1 worm cellular context compared by ENCODE assay signal in the genomic region with DNA sequence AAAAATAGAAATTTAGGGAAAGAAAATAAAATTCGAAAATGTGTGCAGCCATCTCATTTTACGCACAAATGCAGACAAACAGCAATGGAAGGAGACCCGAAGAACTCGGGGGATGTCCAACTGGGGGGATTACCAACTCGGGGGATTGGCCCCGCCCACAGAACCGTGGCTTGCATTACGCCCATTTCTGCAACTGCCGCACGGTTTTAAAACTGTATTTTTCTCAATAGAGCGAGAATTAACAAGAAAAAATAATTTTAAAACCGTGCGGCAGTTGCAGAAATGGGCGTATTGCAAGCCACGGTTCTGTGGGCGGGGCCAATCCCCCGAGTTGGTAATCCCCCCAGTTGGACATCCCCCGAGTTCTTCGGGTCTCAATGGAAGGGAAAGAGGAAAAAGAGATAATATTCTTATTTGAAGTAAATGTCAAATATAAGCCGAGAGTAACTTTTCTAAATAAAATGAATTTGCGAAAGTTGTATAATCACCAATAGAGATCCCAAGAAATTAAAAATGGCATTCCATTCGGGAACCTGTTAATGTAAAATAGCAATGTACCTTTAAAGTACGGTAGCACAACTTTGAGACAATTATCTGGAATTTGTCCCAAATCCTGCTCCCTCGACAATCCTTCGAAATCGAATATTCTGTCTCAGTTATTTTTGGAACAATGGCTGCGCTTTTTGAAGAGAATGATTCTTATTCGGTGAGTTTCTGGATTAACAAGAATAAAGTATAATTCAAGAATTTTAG.
TF ChIP-seq lines count a peak whose summit lies in the region.
"Not testable (repeated sequence)": the region's sequence is repeated elsewhere in the genome, so short reads cannot be mapped to it uniquely, and the experiment has no call there.

A gene (minus strand): TSS at position 72 of the 753 bp plus-strand sequence.
A gene (plus strand): TSS at position 417 of the 753 bp plus-strand sequence.

TF ChIP-seq in whole organism, L4 larva, 104 proteins besides CTCF, POLR2A, EP300 and RAD21 (continued from another document):
- TF ChIP-seq mes-2 (tag; optimal IDR thresholded peaks at IDR 0.05; lab: Kevin White, UChicago; ENCODE audit: poor library complexity, severe bottlenecking) = peak; percentile 75
- peak; percentile 90 for TF ChIP-seq pha-4 (GFP tag; IDR thresholded peaks at IDR 0.05; lab: Robert Waterston, UW)
- not testable (repeated sequence) for TF ChIP-seq pha-4 (tag; optimal IDR thresholded peaks at IDR 0.05; lab: Kevin White, UChicago)
- TF ChIP-seq nhr-77 (tag; optimal IDR thresholded peaks at IDR 0.05; lab: Kevin White, UChicago) = peak; percentile 16
- TF ChIP-seq jun-1 (tag; optimal IDR thresholded peaks at IDR 0.05; lab: Kevin White, UChicago) = peak; percentile 15
- TF ChIP-seq lsy-2 (tag; optimal IDR thresholded peaks at IDR 0.05; lab: Kevin White, UChicago) = peak in 1 of 2 experiments; percentile 73
- 0 out of 2 replicates have a peak, but pooled peaks have one; percentile 32 for TF ChIP-seq Y48G9A.11 (GFP tag; IDR thresholded peaks at IDR 0.05; lab: Robert Waterston, UW)
- peak; percentile 85 for TF ChIP-seq T26A8.4 (GFP tag; IDR thresholded peaks at IDR 0.05; lab: Robert Waterston, UW)
- TF ChIP-seq zfp-3 (GFP tag; conservative IDR thresholded peaks at IDR 0.05; lab: Robert Waterston, UW) = peak; percentile 72; the same call in 1 of the 2 replicates
- TF ChIP-seq dmd-9 (GFP tag; IDR thresholded peaks at IDR 0.05; lab: Robert Waterston, UW) = peak; percentile 73
- peak; percentile 88 for TF ChIP-seq dve-1 (tag; optimal IDR thresholded peaks at IDR 0.05; lab: Kevin White, UChicago; ENCODE audit: insufficient read depth)
- peak; percentile 56 for TF ChIP-seq spr-1 (tag; optimal IDR thresholded peaks at IDR 0.05; lab: Kevin White, UChicago)
- TF ChIP-seq ztf-7 (tag; optimal IDR thresholded peaks at IDR 0.05; lab: Kevin White, UChicago) = peak; percentile 35
- TF ChIP-seq nhr-48 (tag; optimal IDR thresholded peaks at IDR 0.05; lab: Kevin White, UChicago) = peak; percentile 59
- TF ChIP-seq arid-1 (GFP tag; conservative IDR thresholded peaks at IDR 0.05; lab: Robert Waterston, UW) = peak; percentile 54; the same call in 1 of the 2 replicates
- TF ChIP-seq hmg-1.1 (GFP tag; IDR thresholded peaks at IDR 0.05; lab: Robert Waterston, UW) = peak; percentile 93
- 0 out of 2 replicates have a peak, but pooled peaks have one; percentile 29 for TF ChIP-seq lim-7 (GFP tag; IDR thresholded peaks at IDR 0.05; lab: Robert Waterston, UW)
- TF ChIP-seq ZK337.2 (GFP tag; IDR thresholded peaks at IDR 0.05; lab: Robert Waterston, UW) = 0 out of 2 replicates have a peak, but pooled peaks have one; percentile 22
- TF ChIP-seq mep-1 (tag; optimal IDR thresholded peaks at IDR 0.05; lab: Kevin White, UChicago) = peak; percentile 88
- TF ChIP-seq ceh-20 (GFP tag; IDR thresholded peaks at IDR 0.05; lab: Robert Waterston, UW) = peak; percentile 81
- peak; percentile 77 for TF ChIP-seq vab-7 (GFP tag; IDR thresholded peaks at IDR 0.05; lab: Robert Waterston, UW)
- peak; percentile 50 for TF ChIP-seq nhr-28 (tag; optimal IDR thresholded peaks at IDR 0.05; lab: Kevin White, UChicago)
- peak; percentile 74 for TF ChIP-seq madf-9 (GFP tag; conservative IDR thresholded peaks at IDR 0.05; lab: Robert Waterston, UW)
- TF ChIP-seq nhr-25 (tag; optimal IDR thresholded peaks at IDR 0.05; lab: Kevin White, UChicago; ENCODE audit: borderline replicate concordance, insufficient read depth) = peak; percentile 38
- TF ChIP-seq D1046.2 (GFP tag; IDR thresholded peaks at IDR 0.05; lab: Robert Waterston, UW) = 0 out of 2 replicates have a peak, but pooled peaks have one; percentile 27
- peak; percentile 78 for TF ChIP-seq egl-43 (GFP tag; IDR thresholded peaks at IDR 0.05; lab: Robert Waterston, UW)
- TF ChIP-seq mxl-3 (GFP tag; optimal IDR thresholded peaks at IDR 0.05; lab: Kevin White, UChicago) = peak; percentile 45
- peak; percentile 57; the same call in 1 of the 2 replicates for TF ChIP-seq dmd-8 (GFP tag; IDR thresholded peaks at IDR 0.05; lab: Robert Waterston, UW)
- peak; percentile 57; the same call in 1 of the 2 replicates for TF ChIP-seq lin-1 (GFP tag; IDR thresholded peaks at IDR 0.05; lab: Robert Waterston, UW)
- TF ChIP-seq php-3 (GFP tag; IDR thresholded peaks at IDR 0.05; lab: Robert Waterston, UW) = peak; percentile 65; the same call in 1 of the 2 replicates
- peak; percentile 37 for TF ChIP-seq zfp-2 (tag; optimal IDR thresholded peaks at IDR 0.05; lab: Kevin White, UChicago)
- peak; percentile 63 for TF ChIP-seq hlh-30 (tag; optimal IDR thresholded peaks at IDR 0.05; lab: Kevin White, UChicago; ENCODE audit: insufficient read depth)
- TF ChIP-seq mdt-29 (GFP tag; IDR thresholded peaks at IDR 0.05; lab: Robert Waterston, UW) = peak; percentile 64; the same call in 1 of the 2 replicates
- peak; percentile 73 for TF ChIP-seq lin-13 (GFP tag; optimal IDR thresholded peaks at IDR 0.05; lab: Kevin White, UChicago)
- peak; percentile 36 for TF ChIP-seq F37D6.2 (tag; optimal IDR thresholded peaks at IDR 0.05; lab: Kevin White, UChicago)
